Worm (Caenorhabditis elegans) whole organism, L4/young adult: ENCODE measurements around the gene dmsr-12.

Source experiments
- W03F9.2 ChIP-seq: fragments of 150-350 bp; optimal IDR thresholded peaks from 2 replicates; lab custom pipeline; 2014; ENCODE audit warnings: missing biosample characterization, missing genetic modification characterization
- dao-5 ChIP-seq: sonication (generic microtip); optimal IDR thresholded peaks from 2 replicates; lab custom pipeline; 2016; ENCODE audit warnings: missing genotype, missing genetic modification characterization, moderate library complexity, missing compliant biosample characterization
- him-1 ChIP-seq: sonication (generic microtip); optimal IDR thresholded peaks from 2 replicates; lab custom pipeline; 2016; ENCODE audit warnings: missing genotype, missing genetic modification reagents, missing genetic modification characterization, missing compliant biosample characterization

DNA sequence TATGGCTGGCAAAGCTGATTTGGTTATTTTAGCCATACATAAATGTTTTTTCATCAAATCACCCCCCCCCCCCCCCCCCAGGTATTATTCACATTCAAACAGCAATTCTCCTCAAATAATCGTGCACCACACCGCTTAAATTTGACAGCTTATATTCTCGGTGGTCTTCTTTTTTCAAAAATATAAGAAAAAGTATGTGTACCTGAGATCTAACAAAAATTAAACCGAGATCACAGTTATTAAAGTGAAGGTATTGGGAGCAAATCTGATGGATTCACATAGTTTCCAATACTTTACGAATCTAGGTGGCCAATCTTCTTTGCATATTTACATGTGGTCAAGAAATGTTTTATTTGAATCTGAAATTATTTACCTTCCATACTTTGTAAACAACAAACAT, 26.1 kb downstream of the dmsr-12 start, which contains the start of gene ZC404.15:
- TF ChIP-seq him-1 = no peak
- TF ChIP-seq W03F9.2 (tag; lab: Kevin White, UChicago) = no peak
- no peak for TF ChIP-seq dao-5
